Worm (Caenorhabditis elegans): ENCODE data around the gene ZK470.4.

The ZK470.4 gene

ce11 chrX:4131354-4131753 lies 8.2 kb downstream of the ZK470.4 start:
- TF ChIP-seq flt-1 (GFP tag; IDR thresholded peaks at IDR 0.05) (no peak), hmg-4 (GFP tag; optimal IDR thresholded peaks at IDR 0.05) (no peak), F13C5.2 (tag; optimal IDR thresholded peaks at IDR 0.05) (no peak), ceh-36 (tag; optimal IDR thresholded peaks at IDR 0.05) (no peak), tbx-11 (GFP tag; IDR thresholded peaks at IDR 0.05) (no peak), tbx-37 (GFP tag; conservative IDR thresholded peaks at IDR 0.05) (no peak), sea-1 (GFP tag; conservative IDR thresholded peaks at IDR 0.05) (no peak)

ce11 chrX:4128684-4129083 lies 10.9 kb downstream of the ZK470.4 start:
- TF ChIP-seq ceh-13 (GFP tag; optimal IDR thresholded peaks at IDR 0.05) (no peak), tra-4 (tag; optimal IDR thresholded peaks at IDR 0.05) (no peak), ceh-36 (tag; optimal IDR thresholded peaks at IDR 0.05) (no peak), ets-7 (tag; optimal IDR thresholded peaks at IDR 0.05) (no peak), scrt-1 (GFP tag; IDR thresholded peaks at IDR 0.05) (no peak), pes-1 (GFP tag; IDR thresholded peaks at IDR 0.05) (no peak), hmg-4 (GFP tag; optimal IDR thresholded peaks at IDR 0.05) (no peak), flt-1 (GFP tag; IDR thresholded peaks at IDR 0.05) (no peak), sea-1 (GFP tag; conservative IDR thresholded peaks at IDR 0.05) (no peak), ama-1 (optimal IDR thresholded peaks at IDR 0.05) (no peak), tbx-11 (GFP tag; IDR thresholded peaks at IDR 0.05) (no peak), F13C5.2 (tag; optimal IDR thresholded peaks at IDR 0.05) (no peak)

ce11 chrX:4125165-4125803 lies 14.3 kb downstream of the ZK470.4 start:
- no peak for TF ChIP-seq pes-1 (GFP tag; IDR thresholded peaks at IDR 0.05)
- no peak for TF ChIP-seq aly-1 (tag; optimal IDR thresholded peaks at IDR 0.05)
- no peak for TF ChIP-seq F13C5.2 (tag; optimal IDR thresholded peaks at IDR 0.05)
- no peak for TF ChIP-seq ets-7 (tag; optimal IDR thresholded peaks at IDR 0.05)

- TF ChIP-seq F13C5.2 (tag; optimal IDR thresholded peaks at IDR 0.05) = no peak
- no peak for TF ChIP-seq hmbx-1 (tag; optimal IDR thresholded peaks at IDR 0.05)
- no peak for TF ChIP-seq ets-7 (tag; optimal IDR thresholded peaks at IDR 0.05)
- TF ChIP-seq ama-1 (optimal IDR thresholded peaks at IDR 0.05) = no peak
- TF ChIP-seq ceh-36 (tag; optimal IDR thresholded peaks at IDR 0.05) = no peak
- no peak for TF ChIP-seq scrt-1 (GFP tag; IDR thresholded peaks at IDR 0.05)
- no peak for TF ChIP-seq hmg-4 (GFP tag; optimal IDR thresholded peaks at IDR 0.05)
- no peak for TF ChIP-seq tbx-11 (GFP tag; IDR thresholded peaks at IDR 0.05)
- TF ChIP-seq tbx-37 (GFP tag; conservative IDR thresholded peaks at IDR 0.05) = no peak
- no peak for TF ChIP-seq hnd-1 (tag; optimal IDR thresholded peaks at IDR 0.05)
- no peak for TF ChIP-seq flt-1 (GFP tag; IDR thresholded peaks at IDR 0.05)
- no peak for TF ChIP-seq tra-4 (tag; optimal IDR thresholded peaks at IDR 0.05)
- TF ChIP-seq aly-1 (tag; optimal IDR thresholded peaks at IDR 0.05) = no peak
- no peak for TF ChIP-seq ceh-13 (GFP tag; optimal IDR thresholded peaks at IDR 0.05)
- TF ChIP-seq B0310.2 (tag; optimal IDR thresholded peaks at IDR 0.05) = no peak
- TF ChIP-seq sea-1 (GFP tag; conservative IDR thresholded peaks at IDR 0.05) = no peak
These were observed 16.2 kb downstream of the ZK470.4 start for ce11 chrX:4123368-4123767.

ce11 chrX:4120935-4121334 lies 18.6 kb downstream of the ZK470.4 start, which contains the start of gene F09F9.3:
Gene F09F9.3, minus strand, starts transcription at chrX:4121035.
- TF ChIP-seq hmg-4 (GFP tag; optimal IDR thresholded peaks at IDR 0.05) (no peak), hmbx-1 (tag; optimal IDR thresholded peaks at IDR 0.05) (no peak), tbx-11 (GFP tag; IDR thresholded peaks at IDR 0.05) (no peak), F13C5.2 (tag; optimal IDR thresholded peaks at IDR 0.05) (no peak), ets-7 (tag; optimal IDR thresholded peaks at IDR 0.05) (no peak), ama-1 (optimal IDR thresholded peaks at IDR 0.05) (no peak), ceh-36 (tag; optimal IDR thresholded peaks at IDR 0.05) (no peak), hnd-1 (tag; optimal IDR thresholded peaks at IDR 0.05) (no peak), ceh-13 (GFP tag; optimal IDR thresholded peaks at IDR 0.05) (no peak), tbx-37 (GFP tag; conservative IDR thresholded peaks at IDR 0.05) (no peak), aly-1 (tag; optimal IDR thresholded peaks at IDR 0.05) (no peak), pes-1 (GFP tag; IDR thresholded peaks at IDR 0.05) (no peak), flt-1 (GFP tag; IDR thresholded peaks at IDR 0.05) (no peak), sea-1 (GFP tag; conservative IDR thresholded peaks at IDR 0.05) (no peak), B0310.2 (tag; optimal IDR thresholded peaks at IDR 0.05) (no peak), scrt-1 (GFP tag; IDR thresholded peaks at IDR 0.05) (no peak), tra-4 (tag; optimal IDR thresholded peaks at IDR 0.05) (no peak)

ce11 chrX:4117626-4118025 lies 21.9 kb downstream of the ZK470.4 start, which contains the start of gene F09F9.5:
Gene F09F9.5, plus strand, starts transcription at chrX:4117926.
- TF ChIP-seq sea-1 (GFP tag; conservative IDR thresholded peaks at IDR 0.05) (no peak), pes-1 (GFP tag; IDR thresholded peaks at IDR 0.05) (no peak)

- TF ChIP-seq hmbx-1 (tag; optimal IDR thresholded peaks at IDR 0.05) = no peak
- no peak for TF ChIP-seq ama-1 (optimal IDR thresholded peaks at IDR 0.05)
- TF ChIP-seq ceh-13 (GFP tag; optimal IDR thresholded peaks at IDR 0.05) = no peak
- no peak for TF ChIP-seq B0310.2 (tag; optimal IDR thresholded peaks at IDR 0.05)
- no peak for TF ChIP-seq tra-4 (tag; optimal IDR thresholded peaks at IDR 0.05)
- no peak for TF ChIP-seq ets-7 (tag; optimal IDR thresholded peaks at IDR 0.05)
- TF ChIP-seq pes-1 (GFP tag; IDR thresholded peaks at IDR 0.05) = no peak
- TF ChIP-seq sea-1 (GFP tag; conservative IDR thresholded peaks at IDR 0.05) = no peak
- no peak for TF ChIP-seq aly-1 (tag; optimal IDR thresholded peaks at IDR 0.05)
- no peak for TF ChIP-seq hnd-1 (tag; optimal IDR thresholded peaks at IDR 0.05)
- no peak for TF ChIP-seq hmg-4 (GFP tag; optimal IDR thresholded peaks at IDR 0.05)
- TF ChIP-seq ceh-36 (tag; optimal IDR thresholded peaks at IDR 0.05) = no peak
- no peak for TF ChIP-seq flt-1 (GFP tag; IDR thresholded peaks at IDR 0.05)
- no peak for TF ChIP-seq F13C5.2 (tag; optimal IDR thresholded peaks at IDR 0.05)
- no peak for TF ChIP-seq scrt-1 (GFP tag; IDR thresholded peaks at IDR 0.05)
- no peak for TF ChIP-seq tbx-37 (GFP tag; conservative IDR thresholded peaks at IDR 0.05)
- TF ChIP-seq tbx-11 (GFP tag; IDR thresholded peaks at IDR 0.05) = no peak
These were observed 24.5 kb downstream of the ZK470.4 start, which contains the start of gene F09F9.1 for ce11 chrX:4115026-4115425. Gene F09F9.1, plus strand, starts transcription at chrX:4115326.
